Fruit fly (Drosophila melanogaster): ENCODE measurements around the gene CG9386.

The CG9386 gene

DNA sequence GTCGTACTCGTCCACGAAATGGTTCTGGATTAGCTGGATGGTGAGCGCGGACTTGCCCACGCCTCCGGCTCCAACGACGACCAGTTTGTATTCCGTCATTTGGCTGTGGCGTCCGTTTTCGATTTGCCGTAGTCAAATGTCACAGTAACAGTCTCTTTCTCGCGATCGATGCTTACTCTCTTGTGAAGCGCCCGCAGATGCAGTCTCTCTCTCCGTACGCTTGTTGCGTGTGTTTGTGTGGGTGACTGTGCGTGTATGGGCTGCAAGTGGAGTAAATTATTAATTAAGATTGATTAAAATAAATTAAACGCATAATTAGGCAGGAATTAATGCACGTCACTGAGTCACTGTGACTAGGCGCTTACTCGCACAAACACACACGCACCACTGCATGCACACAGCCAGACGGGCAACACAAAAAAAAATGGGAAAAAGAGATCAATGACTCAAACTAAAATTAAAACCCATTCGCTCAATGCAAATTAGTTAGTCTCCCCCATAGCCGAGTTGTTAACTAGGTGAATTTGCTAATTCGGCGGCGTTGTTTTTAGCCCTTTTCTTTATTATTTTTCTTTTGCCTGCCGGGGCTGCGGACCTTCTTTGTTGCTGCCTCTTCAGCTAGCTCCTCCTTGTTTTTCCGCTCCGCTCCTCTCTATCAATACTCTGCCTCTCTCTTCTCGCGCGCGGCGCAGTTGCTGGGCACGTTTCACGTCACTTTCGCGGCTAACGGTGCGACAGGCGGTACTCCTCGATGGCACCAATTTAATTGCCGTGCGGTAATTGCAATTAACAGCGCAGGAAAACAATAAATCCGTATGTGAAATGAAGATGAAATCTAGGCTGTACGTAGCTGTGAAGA lies 42.8 kb downstream of the CG9386 start:
- TF ChIP-seq CG4496 (GFP tag; IDR thresholded peaks at IDR 0.05) (no peak), EcR (GFP tag; optimal IDR thresholded peaks at IDR 0.05) (peak; percentile 79)

DNA sequence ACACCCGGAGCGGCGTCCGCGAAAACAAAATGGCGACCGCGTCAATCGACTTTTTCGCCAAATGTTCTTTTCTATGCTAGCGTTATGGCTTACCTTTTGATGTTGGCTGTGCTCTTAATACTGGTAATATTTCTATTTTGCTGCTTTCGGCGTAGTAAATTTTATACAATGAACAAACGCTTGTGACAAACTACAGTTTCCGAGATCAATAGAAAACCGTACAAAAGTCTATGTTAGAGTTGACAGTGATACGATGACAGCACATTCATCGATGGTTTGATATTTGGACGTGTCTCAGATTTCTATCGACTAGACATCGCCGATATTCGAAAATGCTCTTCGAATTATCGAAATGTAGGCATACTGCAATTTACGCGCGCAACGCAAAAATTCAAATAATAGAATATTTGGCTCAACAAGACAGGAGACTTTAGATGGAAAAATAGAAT lies 45.1 kb downstream of the CG9386 start, which contains the start of gene rump:
TSS of gene rump (minus strand) at position 255 of the 449 bp plus-strand sequence.
- TF ChIP-seq CG13204 (GFP tag; optimal IDR thresholded peaks at IDR 0.05) (no peak), CG8159 (tag; optimal IDR thresholded peaks at IDR 0.05) (no peak), rn (GFP tag; IDR thresholded peaks at IDR 0.05) (no peak), CG4496 (GFP tag; IDR thresholded peaks at IDR 0.05) (no peak), CG14655 (GFP tag; optimal IDR thresholded peaks at IDR 0.05) (no peak), gl (tag; optimal IDR thresholded peaks at IDR 0.05) (no peak), CG10348 (GFP tag; IDR thresholded peaks at IDR 0.05) (no peak), fd96Ca (GFP tag; IDR thresholded peaks at IDR 0.05) (no peak), Pif1B (GFP tag; optimal IDR thresholded peaks at IDR 0.05) (no peak), CG12605 (GFP tag; IDR thresholded peaks at IDR 0.05) (no peak), CG32121 (GFP tag; IDR thresholded peaks at IDR 0.05) (no peak), D1 (tag; optimal IDR thresholded peaks at IDR 0.05) (no peak), Pif1A (GFP tag; optimal IDR thresholded peaks at IDR 0.05) (no peak), CG34367 (tag; optimal IDR thresholded peaks at IDR 0.05) (no peak), CG17806 (tag; optimal IDR thresholded peaks at IDR 0.05) (no peak), Ets98B (GFP tag; IDR thresholded peaks at IDR 0.05) (no peak), CG15710 (tag; optimal IDR thresholded peaks at IDR 0.05) (no peak), CG8301 (tag; optimal IDR thresholded peaks at IDR 0.05) (no peak), Snoo (tag; optimal IDR thresholded peaks at IDR 0.05) (no peak), CG9948 (tag; optimal IDR thresholded peaks at IDR 0.05) (no peak)

dm6 chr3R:9504355-9504754 lies 50.9 kb downstream of the CG9386 start, which contains the start of gene CG8149:
CG8149 (plus strand) TSS chr3R:9504656.
- no peak for TF ChIP-seq CG9948 (tag; optimal IDR thresholded peaks at IDR 0.05)
- TF ChIP-seq CG4496 (GFP tag; IDR thresholded peaks at IDR 0.05), result no peak

Measured in whole organism, pupa.